Worm (Caenorhabditis elegans) whole organism, dauer: ENCODE data around the gene zim-2.

Experiments used
- unc-62 ChIP-seq: sonication (generic microtip); optimal IDR thresholded peaks from 2 replicates; lab custom pipeline; 2017; ENCODE audit warnings: missing biosample characterization, missing genetic modification reagents, missing genetic modification characterization

zim-2 gene

ce11 chrIV:10546589-10547136 is 8.4 kb upstream of the zim-2 start, which contains the start of gene zim-1:
Gene zim-1 (plus strand): TSS chrIV:10547086.
- no peak for TF ChIP-seq unc-62 (GFP tag; lab: Kevin White, UChicago)

ce11 chrIV:10558415-10558814 is 3.4 kb downstream of the zim-2 start, which contains the start of gene zim-3:
Gene zim-3 (plus strand): TSS chrIV:10558715.
- TF ChIP-seq unc-62 (GFP tag; lab: Kevin White, UChicago): no peak

ce11 chrIV:10561605-10562004 is 6.6 kb downstream of the zim-2 start, which contains the start of gene him-8:
Gene him-8 (plus strand): TSS chrIV:10561905.
- TF ChIP-seq unc-62 (GFP tag; lab: Kevin White, UChicago): no peak

ce11 chrIV:10564613-10565012 is 9.6 kb downstream of the zim-2 start:
- TF ChIP-seq unc-62 (GFP tag; lab: Kevin White, UChicago): no peak

- no peak for TF ChIP-seq unc-62 (GFP tag; lab: Kevin White, UChicago)
Measured at ce11 chrIV:10565282-10565681, 10.2 kb downstream of the zim-2 start.

- TF ChIP-seq unc-62 (GFP tag; lab: Kevin White, UChicago): no peak
Measured at ce11 chrIV:10567822-10568221, 12.8 kb downstream of the zim-2 start.

ce11 chrIV:10570065-10570464 is 15.0 kb downstream of the zim-2 start:
- no peak for TF ChIP-seq unc-62 (GFP tag; lab: Kevin White, UChicago)

- no peak for TF ChIP-seq unc-62 (GFP tag; lab: Kevin White, UChicago)
Measured at ce11 chrIV:10571020-10571419, 16.0 kb downstream of the zim-2 start.

- no peak for TF ChIP-seq unc-62 (GFP tag; lab: Kevin White, UChicago)
Measured at ce11 chrIV:10573471-10573870, 18.4 kb downstream of the zim-2 start.

ce11 chrIV:10574471-10574870 is 19.4 kb downstream of the zim-2 start:
- TF ChIP-seq unc-62 (GFP tag; lab: Kevin White, UChicago): no peak

ce11 chrIV:10576050-10576449 is 21.0 kb downstream of the zim-2 start, which contains the start of gene efn-2:
Gene efn-2 (plus strand): TSS chrIV:10576350.
- no peak for TF ChIP-seq unc-62 (GFP tag; lab: Kevin White, UChicago)

- TF ChIP-seq unc-62 (GFP tag; lab: Kevin White, UChicago): no peak
Measured at ce11 chrIV:10576624-10577023, 21.6 kb downstream of the zim-2 start.

ce11 chrIV:10577600-10577999 is 22.6 kb downstream of the zim-2 start:
- TF ChIP-seq unc-62 (GFP tag; lab: Kevin White, UChicago): no peak

- TF ChIP-seq unc-62 (GFP tag; lab: Kevin White, UChicago): no peak
Measured at ce11 chrIV:10578367-10578766, 23.3 kb downstream of the zim-2 start, which contains the start of gene lgc-43. Gene lgc-43 (plus strand): TSS chrIV:10578667.

ce11 chrIV:10584237-10584636 is 29.2 kb downstream of the zim-2 start, which contains the start of gene oac-8:
Gene oac-8 (plus strand): TSS chrIV:10584537.
- no peak for TF ChIP-seq unc-62 (GFP tag; lab: Kevin White, UChicago)

ce11 chrIV:10589072-10589471 is 34.0 kb downstream of the zim-2 start, which contains the start of gene C43F9.4:
Gene C43F9.4 (minus strand): TSS chrIV:10589172.
- TF ChIP-seq unc-62 (GFP tag; lab: Kevin White, UChicago): no peak

ce11 chrIV:10590649-10591048 is 35.6 kb downstream of the zim-2 start, which contains the start of the genes C43F9.5 and nkb-2:
Gene C43F9.5 (minus strand): TSS chrIV:10590749.
Gene nkb-2 (plus strand): TSS chrIV:10590925.
- no peak for TF ChIP-seq unc-62 (GFP tag; lab: Kevin White, UChicago)
